Fruit fly (Drosophila melanogaster) whole organism, embryonic: Measurements from ENCODE around the gene CG31388.

ENCODE experiments used
- Asciz ChIP-seq: fragments of 200-800 bp; sonication (Bioruptor generic); optimal IDR thresholded peaks from 2 replicates; lab custom pipeline; 2017; ENCODE audit warnings: missing biosample characterization, mild to moderate bottlenecking, missing genetic modification characterization, missing genetic modification reagents
- BtbVII ChIP-seq: fragments of 200-800 bp; sonication (Bioruptor generic); optimal IDR thresholded peaks from 3 replicates; lab custom pipeline; 2017; ENCODE audit warnings: missing biosample characterization, mild to moderate bottlenecking, missing genetic modification characterization
- CG1024 ChIP-seq: fragments of 200-800 bp; sonication (Bioruptor generic); IDR thresholded peaks from 2 replicates; pipeline ENCODE4 v1.3.6; 2022; ENCODE audit warnings: missing biosample characterization, missing genetic modification characterization
- CG13296 ChIP-seq: fragments of 200-800 bp; sonication (Bioruptor generic); optimal IDR thresholded peaks from 3 replicates; lab custom pipeline; 2018; ENCODE audit warnings: missing biosample characterization, mild to moderate bottlenecking, missing genetic modification characterization
- CG1602 ChIP-seq: fragments of 200-800 bp; sonication (Bioruptor generic); optimal IDR thresholded peaks from 3 replicates; lab custom pipeline; 2016; ENCODE audit warnings: missing biosample characterization, missing genetic modification characterization
- CG16779 ChIP-seq: fragments of 200-800 bp; sonication (Bioruptor generic); IDR thresholded peaks from 2 replicates; pipeline ENCODE4 v1.3.6; 2022; ENCODE audit warnings: missing biosample characterization, missing genetic modification characterization
- CG16815 ChIP-seq: fragments of 200-800 bp; sonication (Bioruptor generic); optimal IDR thresholded peaks from 3 replicates; lab custom pipeline; 2017; ENCODE audit warnings: missing biosample characterization, mild to moderate bottlenecking, missing genetic modification characterization
- CG17829 ChIP-seq: fragments of 200-800 bp; optimal IDR thresholded peaks from 2 replicates; lab custom pipeline; 2019; ENCODE audit warnings: missing biosample characterization, mild to moderate bottlenecking, missing genetic modification characterization, moderate library complexity
- CG18262 ChIP-seq: fragments of 200-800 bp; optimal IDR thresholded peaks from 3 replicates; lab custom pipeline; 2019; ENCODE audit warnings: missing biosample characterization, mild to moderate bottlenecking, missing genetic modification characterization, moderate library complexity
- CG18599 ChIP-seq: fragments of 200-800 bp; sonication (Bioruptor generic); optimal IDR thresholded peaks from 3 replicates; lab custom pipeline; 2017; ENCODE audit warnings: missing biosample characterization, missing genetic modification characterization, mild to moderate bottlenecking, moderate library complexity, missing genetic modification reagents
- CG2116 ChIP-seq: fragments of 200-800 bp; sonication (Bioruptor generic); optimal IDR thresholded peaks from 3 replicates; lab custom pipeline; 2018; ENCODE audit warnings: missing biosample characterization, mild to moderate bottlenecking, missing genetic modification characterization
- CG2889 ChIP-seq: fragments of 200-800 bp; sonication (Bioruptor generic); IDR thresholded peaks from 3 replicates; pipeline ENCODE4 v1.3.6; 2022; ENCODE audit warnings: missing biosample characterization, missing genetic modification characterization
- CG30431 ChIP-seq: fragments of 200-800 bp; sonication (Bioruptor generic); optimal IDR thresholded peaks from 2 replicates; lab custom pipeline; 2017; ENCODE audit warnings: missing biosample characterization, missing genetic modification characterization
- CG3065 ChIP-seq: fragments of 200-800 bp; sonication (Bioruptor generic); optimal IDR thresholded peaks from 2 replicates; lab custom pipeline; 2016; ENCODE audit warnings: missing biosample characterization, missing genetic modification characterization
- CG34422 ChIP-seq: fragments of 200-800 bp; sonication (Bioruptor generic); IDR thresholded peaks from 3 replicates; pipeline ENCODE4 v1.3.6; 2022; ENCODE audit warnings: missing biosample characterization, missing genetic modification characterization
- CG6175 ChIP-seq: fragments of 200-800 bp; sonication (Bioruptor generic); IDR thresholded peaks from 3 replicates; pipeline ENCODE4 v1.3.6; 2022; ENCODE audit warnings: missing biosample characterization, missing genetic modification characterization
- CG6683 ChIP-seq: fragments of 200-800 bp; sonication (Bioruptor generic); optimal IDR thresholded peaks from 2 replicates; lab custom pipeline; 2017; ENCODE audit warnings: missing biosample characterization, mild to moderate bottlenecking, missing genetic modification characterization, missing genetic modification reagents
- CG6791 ChIP-seq: fragments of 200-800 bp; sonication (Bioruptor generic); IDR thresholded peaks from 3 replicates; pipeline ENCODE4 v1.3.6; 2022; ENCODE audit warnings: missing biosample characterization, missing genetic modification characterization; ENCODE audit not compliant: partially characterized antibody
- CG7987 ChIP-seq: fragments of 200-800 bp; sonication (Bioruptor generic); optimal IDR thresholded peaks from 2 replicates; lab custom pipeline; 2018; ENCODE audit warnings: missing biosample characterization, mild to moderate bottlenecking, missing genetic modification characterization, moderate library complexity
- CrebB ChIP-seq: fragments of 200-800 bp; sonication (Bioruptor generic); optimal IDR thresholded peaks from 3 replicates; lab custom pipeline; 2018; ENCODE audit warnings: missing biosample characterization, mild to moderate bottlenecking, missing genetic modification characterization
- Eip74EF ChIP-seq, 2 experiments: fragments of 200-800 bp in 1 of 2; fragments of >200 bp in 1 of 2; sonication (Bioruptor generic) in 1 of 2; optimal IDR thresholded peaks; 2 replicates each; lab custom pipeline; 2017 to 2019; ENCODE audit warnings: missing biosample characterization in 2 of 2, missing genetic modification characterization in 2 of 2, mild to moderate bottlenecking in 1 of 2, moderate library complexity in 1 of 2
- Fer3 ChIP-seq: fragments of 200-800 bp; sonication (Bioruptor generic); optimal IDR thresholded peaks from 2 replicates; lab custom pipeline; 2018; ENCODE audit warnings: missing biosample characterization, mild to moderate bottlenecking, missing genetic modification characterization, moderate library complexity
- Hmr ChIP-seq: fragments of 200-800 bp; sonication (Bioruptor generic); optimal IDR thresholded peaks from 3 replicates; lab custom pipeline; 2017; ENCODE audit warnings: mild to moderate bottlenecking, missing biosample characterization, missing genetic modification reagents, missing genetic modification characterization
- MBD-R2 ChIP-seq: fragments of 200-800 bp; sonication (Bioruptor generic); IDR thresholded peaks from 2 replicates; pipeline ENCODE4 v1.3.6; 2022; ENCODE audit warnings: missing biosample characterization, missing genetic modification characterization
- NK7.1 ChIP-seq: fragments of 200-800 bp; sonication (Bioruptor generic); optimal IDR thresholded peaks from 3 replicates; lab custom pipeline; 2016; ENCODE audit warnings: missing biosample characterization, missing genetic modification characterization
- Spps ChIP-seq: fragments of 200-800 bp; sonication (Bioruptor generic); optimal IDR thresholded peaks from 2 replicates; lab custom pipeline; 2018; ENCODE audit warnings: missing biosample characterization, mild to moderate bottlenecking, missing genetic modification characterization
- al ChIP-seq: fragments of 200-800 bp; sonication (Bioruptor generic); IDR thresholded peaks from 2 replicates; pipeline ENCODE4 v1.3.6; 2022; ENCODE audit warnings: missing biosample characterization, missing genetic modification characterization
- ase ChIP-seq: fragments of 200-800 bp; sonication (Bioruptor generic); IDR thresholded peaks from 3 replicates; pipeline ENCODE4 v1.3.6; 2022; ENCODE audit warnings: missing biosample characterization, missing genetic modification characterization
- ash1 ChIP-seq: fragments of 200-800 bp; sonication (Bioruptor generic); optimal IDR thresholded peaks from 2 replicates; lab custom pipeline; 2018; ENCODE audit warnings: missing biosample characterization, mild to moderate bottlenecking, missing genetic modification characterization
- az2 ChIP-seq: fragments of 200-800 bp; sonication (Bioruptor generic); optimal IDR thresholded peaks from 3 replicates; lab custom pipeline; 2016; ENCODE audit warnings: missing biosample characterization, missing genetic modification characterization
- bcd ChIP-seq: fragments of 200-800 bp; sonication (Bioruptor generic); optimal IDR thresholded peaks from 2 replicates; lab custom pipeline; 2017; ENCODE audit warnings: missing biosample characterization, mild to moderate bottlenecking, missing genetic modification characterization
- btn ChIP-seq: fragments of 200-800 bp; sonication (Bioruptor generic); optimal IDR thresholded peaks from 2 replicates; lab custom pipeline; 2016; ENCODE audit warnings: missing biosample characterization, missing genetic modification characterization
- cato ChIP-seq: fragments of 200-800 bp; sonication (Bioruptor generic); optimal IDR thresholded peaks from 2 replicates; lab custom pipeline; 2016; ENCODE audit warnings: missing biosample characterization, missing genetic modification characterization, borderline replicate concordance
- crc ChIP-seq: fragments of 200-800 bp; sonication (Bioruptor generic); optimal IDR thresholded peaks from 2 replicates; lab custom pipeline; 2016; ENCODE audit warnings: missing biosample characterization, missing genetic modification characterization
- crp ChIP-seq, 2 experiments: fragments of 200-800 bp; sonication (Bioruptor generic); optimal IDR thresholded peaks; 2 replicates in 1 of 2; 3 replicates in 1 of 2; lab custom pipeline; 2017; ENCODE audit warnings: missing biosample characterization in 2 of 2, missing genetic modification characterization in 2 of 2, mild to moderate bottlenecking in 1 of 2, moderate library complexity in 1 of 2
- dimm ChIP-seq: fragments of 200-800 bp; sonication (Bioruptor generic); IDR thresholded peaks from 2 replicates; pipeline ENCODE4 v1.3.6; 2022; ENCODE audit warnings: missing biosample characterization, missing genetic modification characterization
- exex ChIP-seq: fragments of 200-800 bp; sonication (Bioruptor generic); optimal IDR thresholded peaks from 4 replicates; lab custom pipeline; 2018; ENCODE audit warnings: missing biosample characterization, mild to moderate bottlenecking, missing genetic modification characterization, moderate library complexity
- ftz-f1 ChIP-seq: fragments of 200-800 bp; sonication (Bioruptor generic); optimal IDR thresholded peaks from 2 replicates; lab custom pipeline; 2016; ENCODE audit warnings: missing biosample characterization, missing genetic modification characterization
- gro ChIP-seq: fragments of 200-800 bp; sonication (Bioruptor generic); optimal IDR thresholded peaks from 2 replicates; lab custom pipeline; 2016; ENCODE audit warnings: missing biosample characterization, missing genetic modification characterization
- jigr1 ChIP-seq: fragments of 200-800 bp; sonication (Bioruptor generic); IDR thresholded peaks from 3 replicates; pipeline ENCODE4 v1.3.6; 2022; ENCODE audit warnings: missing biosample characterization, missing genetic modification characterization
- kay ChIP-seq: fragments of 200-800 bp; sonication (Bioruptor generic); optimal IDR thresholded peaks from 2 replicates; lab custom pipeline; 2016; ENCODE audit warnings: missing biosample characterization, missing genetic modification characterization
- ken ChIP-seq: fragments of 200-800 bp; sonication (Bioruptor generic); IDR thresholded peaks from 3 replicates; pipeline ENCODE4 v1.3.6; 2022; ENCODE audit warnings: missing biosample characterization, missing genetic modification characterization
- onecut ChIP-seq: fragments of 200-800 bp; sonication (Bioruptor generic); IDR thresholded peaks from 2 replicates; pipeline ENCODE4 v1.3.6; 2022; ENCODE audit warnings: missing biosample characterization, missing genetic modification characterization
- pho ChIP-seq: fragments of 200-800 bp; sonication (Bioruptor generic); optimal IDR thresholded peaks from 2 replicates; lab custom pipeline; 2016; ENCODE audit warnings: missing biosample characterization, missing genetic modification characterization
- repo ChIP-seq: fragments of 200-800 bp; sonication (Bioruptor generic); optimal IDR thresholded peaks from 2 replicates; lab custom pipeline; 2016; ENCODE audit warnings: missing biosample characterization, missing genetic modification characterization
- sqz ChIP-seq: fragments of 200-800 bp; sonication (Bioruptor generic); optimal IDR thresholded peaks from 3 replicates; lab custom pipeline; 2018; ENCODE audit warnings: missing biosample characterization, mild to moderate bottlenecking, missing genetic modification characterization
- tgo ChIP-seq: fragments of 200-800 bp; sonication (Bioruptor generic); IDR thresholded peaks from 3 replicates; pipeline ENCODE4 v1.3.6; 2022; ENCODE audit warnings: missing biosample characterization, missing genetic modification characterization
- tup ChIP-seq: fragments of 200-800 bp; sonication (Bioruptor generic); optimal IDR thresholded peaks from 2 replicates; lab custom pipeline; 2016; ENCODE audit warnings: missing biosample characterization, mild to moderate bottlenecking, missing genetic modification characterization, moderate library complexity
- tx ChIP-seq: fragments of 200-800 bp; sonication (Bioruptor generic); optimal IDR thresholded peaks from 2 replicates; lab custom pipeline; 2016; ENCODE audit warnings: missing biosample characterization, missing genetic modification characterization
- vfl ChIP-seq: fragments of 200-800 bp; sonication (Bioruptor generic); optimal IDR thresholded peaks from 2 replicates; lab custom pipeline; 2016; ENCODE audit warnings: missing biosample characterization, missing genetic modification characterization
- zen ChIP-seq: fragments of 200-800 bp; sonication (Bioruptor generic); optimal IDR thresholded peaks from 3 replicates; lab custom pipeline; 2018; ENCODE audit warnings: missing biosample characterization, mild to moderate bottlenecking, missing genetic modification characterization, moderate library complexity

CG31388 gene

dm6 chr3R:11198062-11198472 is 39.5 kb upstream of the CG31388 start (continued):
- TF ChIP-seq CG7987 (peak; percentile 23), btn (GFP tag; lab: Kevin White, UChicago) (no peak), CG2889 (no peak), Eip74EF (GFP tag; optimal IDR thresholded peaks at IDR 0.05; lab: Kevin White, UChicago) (peak in 1 of 2 experiments; percentile 3), ftz-f1 (GFP tag; lab: Kevin White, UChicago) (peak; percentile 54), NK7.1 (GFP tag; lab: Kevin White, UChicago) (no peak), CrebB (tag; lab: Kevin White, UChicago) (no peak), bcd (GFP tag; lab: Kevin White, UChicago) (peak; percentile 12), CG6175 (0 out of 3 replicates have a peak, but pooled peaks have one; percentile 23), CG2116 (GFP tag; lab: Kevin White, UChicago) (no peak), sqz (GFP tag; lab: Kevin White, UChicago) (no peak), gro (peak; percentile 18), BtbVII (GFP tag; lab: Kevin White, UChicago) (peak; percentile 19), CG18599 (peak; percentile 21), CG6791 (GFP tag; lab: Robert Waterston, UW) (no peak), jigr1 (no peak), cato (no peak), tup (GFP tag; lab: Kevin White, UChicago) (no peak), CG13296 (no peak), MBD-R2 (GFP tag; lab: Robert Waterston, UW) (peak; percentile 21; the same call in 1 of the 2 replicates), al (GFP tag; lab: Robert Waterston, UW) (no peak), CG30431 (GFP tag; lab: Kevin White, UChicago) (no peak), ase (no peak), Spps (tag; lab: Kevin White, UChicago) (no peak), kay (no peak), crp (GFP tag; optimal IDR thresholded peaks at IDR 0.05; lab: Kevin White, UChicago) (no peak), Fer3 (tag; lab: Kevin White, UChicago) (peak; percentile 12), tgo (GFP tag; lab: Robert Waterston, UW) (no peak), CG3065 (GFP tag; lab: Kevin White, UChicago) (no peak), onecut (no peak), vfl (GFP tag; lab: Kevin White, UChicago) (no peak), Asciz (peak; percentile 15), CG1602 (GFP tag; lab: Kevin White, UChicago) (no peak), crc (no peak), tx (GFP tag; lab: Kevin White, UChicago) (no peak), CG6683 (GFP tag; lab: Kevin White, UChicago) (no peak), CG34422 (GFP tag; lab: Robert Waterston, UW) (peak; percentile 41; the same call in 1 of the 3 replicates), CG16779 (GFP tag; lab: Robert Waterston, UW) (0 out of 2 replicates have a peak, but pooled peaks have one; percentile 14), CG1024 (GFP tag; lab: Robert Waterston, UW) (no peak), CG18262 (tag; lab: Kevin White, UChicago) (peak; percentile 92), ash1 (GFP tag; lab: Kevin White, UChicago) (no peak), dimm (GFP tag; lab: Robert Waterston, UW) (no peak), az2 (GFP tag; lab: Kevin White, UChicago) (no peak), repo (GFP tag; lab: Kevin White, UChicago) (no peak), CG16815 (GFP tag; lab: Kevin White, UChicago) (no peak), CG17829 (no peak), ken (no peak), pho (GFP tag; lab: Kevin White, UChicago) (no peak), exex (tag; lab: Kevin White, UChicago) (no peak), Hmr (GFP tag; lab: Kevin White, UChicago) (peak; percentile 17), zen (no peak)
